Worm (Caenorhabditis elegans) whole organism, mixed stage, embryonic: Measurements from ENCODE around the gene sru-15.

Experiments
- M03D4.4 ChIP-seq: sonication (generic microtip); optimal IDR thresholded peaks from 2 replicates; lab custom pipeline; 2017; ENCODE audit warnings: mild to moderate bottlenecking, missing genetic modification characterization, missing compliant biosample characterization
- bed-3 ChIP-seq: fragments of 200-800 bp; sonication (Bioruptor generic); optimal IDR thresholded peaks from 3 replicates; lab custom pipeline; 2018; ENCODE audit warnings: mild to moderate bottlenecking, missing genetic modification characterization, moderate library complexity, missing compliant biosample characterization
- blmp-1 ChIP-seq: fragments of 150-350 bp; optimal IDR thresholded peaks from 2 replicates; lab custom pipeline; 2014; ENCODE audit warnings: missing biosample characterization, missing genetic modification characterization
- ceh-39 ChIP-seq: fragments of 150-350 bp; optimal IDR thresholded peaks from 2 replicates; lab custom pipeline; 2014; ENCODE audit warnings: missing biosample characterization, missing genetic modification characterization
- ceh-83 ChIP-seq: fragments of 200-800 bp; sonication (Bioruptor generic); optimal IDR thresholded peaks from 2 replicates; lab custom pipeline; 2018; ENCODE audit warnings: mild to moderate bottlenecking, missing genetic modification characterization, missing compliant biosample characterization
- ces-1 ChIP-seq: fragments of 150-350 bp; optimal IDR thresholded peaks from 2 replicates; lab custom pipeline; 2014; ENCODE audit warnings: missing biosample characterization, missing genetic modification reagents, missing genetic modification characterization
- drap-1 ChIP-seq: fragments of 200-800 bp; sonication (Bioruptor generic); optimal IDR thresholded peaks from 3 replicates; lab custom pipeline; 2018; ENCODE audit warnings: mild to moderate bottlenecking, missing genetic modification characterization, missing compliant biosample characterization
- elt-1 ChIP-seq: sonication (generic microtip); optimal IDR thresholded peaks from 2 replicates; lab custom pipeline; 2017; ENCODE audit warnings: missing genetic modification characterization, mild to moderate bottlenecking, missing compliant biosample characterization, antibody characterized with exemption, moderate library complexity, borderline replicate concordance; ENCODE audit not compliant: insufficient read depth
- elt-3 ChIP-seq: fragments of 150-350 bp; optimal IDR thresholded peaks from 2 replicates; lab custom pipeline; 2014; ENCODE audit warnings: missing biosample characterization, missing genetic modification characterization
- flh-1 ChIP-seq: fragments of 200-800 bp; sonication (Bioruptor generic); optimal IDR thresholded peaks from 2 replicates; lab custom pipeline; 2018; ENCODE audit warnings: mild to moderate bottlenecking, missing genetic modification characterization, moderate library complexity, missing compliant biosample characterization
- ham-2 ChIP-seq: fragments of 200-800 bp; sonication (Bioruptor generic); optimal IDR thresholded peaks from 2 replicates; lab custom pipeline; 2018; ENCODE audit warnings: mild to moderate bottlenecking, missing genetic modification characterization, missing compliant biosample characterization
- hlh-1 ChIP-seq: fragments of 150-350 bp; optimal IDR thresholded peaks from 2 replicates; lab custom pipeline; 2014; ENCODE audit warnings: missing biosample characterization, missing genetic modification reagents, missing genetic modification characterization
- lin-13 ChIP-seq: fragments of 150-350 bp; optimal IDR thresholded peaks from 2 replicates; lab custom pipeline; 2014; ENCODE audit warnings: missing biosample characterization, missing genetic modification characterization
- lin-32 ChIP-seq: fragments of 200-800 bp; sonication (Bioruptor generic); optimal IDR thresholded peaks from 2 replicates; lab custom pipeline; 2018; ENCODE audit warnings: mild to moderate bottlenecking, missing genetic modification characterization, missing compliant biosample characterization
- mab-5 ChIP-seq: fragments of 150-350 bp; optimal IDR thresholded peaks from 2 replicates; lab custom pipeline; 2014; ENCODE audit warnings: missing biosample characterization, missing genetic modification characterization
- mep-1 ChIP-seq: fragments of 150-350 bp; optimal IDR thresholded peaks from 2 replicates; lab custom pipeline; 2017; ENCODE audit warnings: missing biosample characterization, missing genetic modification reagents, missing genetic modification characterization, inconsistent platforms
- mls-2 ChIP-seq: sonication (generic microtip); optimal IDR thresholded peaks from 2 replicates; lab custom pipeline; 2016; ENCODE audit warnings: mild to moderate bottlenecking, missing genetic modification characterization, moderate library complexity, missing compliant biosample characterization
- nhr-12 ChIP-seq: fragments of 150-350 bp; optimal IDR thresholded peaks from 2 replicates; lab custom pipeline; 2014; ENCODE audit warnings: missing biosample characterization, missing genetic modification characterization
- nhr-2 ChIP-seq: fragments of 150-350 bp; optimal IDR thresholded peaks from 2 replicates; lab custom pipeline; 2014; ENCODE audit warnings: missing biosample characterization, missing genetic modification characterization
- nhr-237 ChIP-seq: fragments of 150-350 bp; optimal IDR thresholded peaks from 2 replicates; lab custom pipeline; 2014; ENCODE audit warnings: missing biosample characterization, missing genetic modification characterization
- nhr-28 ChIP-seq: fragments of 150-350 bp; optimal IDR thresholded peaks from 2 replicates; lab custom pipeline; 2014; ENCODE audit warnings: missing biosample characterization, missing genetic modification characterization
- nhr-76 ChIP-seq: sonication (generic microtip); optimal IDR thresholded peaks from 2 replicates; lab custom pipeline; 2017; ENCODE audit warnings: missing biosample characterization, missing genetic modification characterization
- sem-2 ChIP-seq: fragments of 200-800 bp; sonication (Bioruptor generic); optimal IDR thresholded peaks from 2 replicates; lab custom pipeline; 2018; ENCODE audit warnings: mild to moderate bottlenecking, missing genetic modification characterization, missing compliant biosample characterization
- sptf-1 ChIP-seq: sonication (generic microtip); optimal IDR thresholded peaks from 2 replicates; lab custom pipeline; 2017; ENCODE audit warnings: mild to moderate bottlenecking, missing genetic modification characterization, moderate library complexity, missing compliant biosample characterization
- tbx-8 ChIP-seq: fragments of 200-800 bp; sonication (Bioruptor generic); optimal IDR thresholded peaks from 2 replicates; lab custom pipeline; 2018; ENCODE audit warnings: mild to moderate bottlenecking, missing genetic modification characterization, moderate library complexity, missing compliant biosample characterization
- unc-120 ChIP-seq: sonication (generic microtip); optimal IDR thresholded peaks from 2 replicates; lab custom pipeline; 2017; ENCODE audit warnings: missing genetic modification characterization, missing compliant biosample characterization; ENCODE audit not compliant: poor library complexity, severe bottlenecking
- unc-39 ChIP-seq: fragments of 150-350 bp; optimal IDR thresholded peaks from 2 replicates; lab custom pipeline; 2014; ENCODE audit warnings: missing biosample characterization, missing genetic modification characterization
- ztf-11 ChIP-seq: fragments of 150-350 bp; optimal IDR thresholded peaks from 2 replicates; lab custom pipeline; 2014; ENCODE audit warnings: missing biosample characterization, missing genetic modification characterization

The sru-15 gene

DNA sequence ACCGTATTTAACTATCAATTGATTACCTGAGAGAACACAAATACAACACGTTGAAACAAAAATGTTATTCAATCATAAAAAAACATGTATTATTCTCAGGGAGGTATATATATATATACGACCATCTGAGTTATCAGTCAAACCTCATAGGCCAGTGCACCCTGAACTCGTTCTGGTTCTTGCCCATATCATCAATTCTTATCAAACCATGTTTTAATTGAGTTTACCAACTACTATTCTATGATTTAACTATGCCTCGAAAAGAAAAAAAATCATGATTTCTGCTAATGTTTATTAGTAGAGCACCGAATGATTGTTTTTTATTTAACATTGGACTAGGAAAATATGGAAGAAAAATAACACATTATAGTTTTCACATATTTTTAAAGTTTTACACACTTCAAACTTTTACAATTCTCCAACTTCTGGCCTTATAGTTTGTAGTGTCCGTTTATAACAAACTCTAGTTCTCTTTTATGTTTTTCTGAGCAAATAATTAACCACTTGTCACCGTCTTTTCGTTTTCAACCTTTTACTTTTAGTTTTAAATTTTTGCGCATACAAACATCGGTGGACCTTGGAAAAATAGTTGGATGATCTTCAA is 36.3 kb downstream of the sru-15 start:
- TF ChIP-seq nhr-12 (tag; lab: Kevin White, UChicago) (no peak), drap-1 (GFP tag; lab: Kevin White, UChicago) (no peak), lin-13 (tag; lab: Kevin White, UChicago) (no peak), flh-1 (no peak), nhr-2 (tag; lab: Kevin White, UChicago) (no peak), blmp-1 (tag; lab: Kevin White, UChicago) (no peak), elt-1 (tag; lab: Kevin White, UChicago) (no peak), nhr-28 (no peak), ceh-83 (GFP tag; lab: Kevin White, UChicago) (no peak), sem-2 (GFP tag; lab: Kevin White, UChicago) (no peak), sptf-1 (tag; lab: Kevin White, UChicago) (no peak), mls-2 (tag; lab: Kevin White, UChicago) (no peak), ces-1 (GFP tag; lab: Kevin White, UChicago) (no peak), ceh-39 (no peak), M03D4.4 (tag; lab: Kevin White, UChicago) (no peak), mep-1 (tag; lab: Kevin White, UChicago) (no peak), bed-3 (GFP tag; lab: Kevin White, UChicago) (no peak), tbx-8 (GFP tag; lab: Kevin White, UChicago) (no peak), ztf-11 (tag; lab: Kevin White, UChicago) (no peak), nhr-237 (tag; lab: Kevin White, UChicago) (no peak)

DNA sequence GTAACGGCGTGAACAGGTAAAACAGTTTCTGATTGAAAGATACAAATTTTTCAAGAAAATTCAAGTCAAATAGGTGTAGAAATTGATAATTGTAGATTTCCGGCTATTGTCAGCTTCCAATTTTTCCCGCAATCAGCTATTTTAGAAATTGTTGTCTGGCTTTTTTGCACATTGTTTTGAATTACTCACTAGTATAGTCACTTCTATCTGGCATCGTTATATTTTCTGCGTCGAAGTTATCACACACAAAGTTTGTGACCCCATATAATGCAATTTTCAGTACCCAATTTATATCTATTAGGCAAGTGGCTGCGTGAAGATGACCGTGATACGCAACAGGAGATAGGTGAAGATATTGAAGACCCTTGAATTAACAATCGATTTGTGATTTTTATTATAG is 39.2 kb downstream of the sru-15 start:
- TF ChIP-seq unc-39 (tag; lab: Kevin White, UChicago), result no peak
- no peak for TF ChIP-seq nhr-76 (tag; lab: Kevin White, UChicago)
- no peak for TF ChIP-seq nhr-2 (tag; lab: Kevin White, UChicago)
- no peak for TF ChIP-seq lin-13 (tag; lab: Kevin White, UChicago)
- TF ChIP-seq, all 35 proteins: peak for 0

DNA sequence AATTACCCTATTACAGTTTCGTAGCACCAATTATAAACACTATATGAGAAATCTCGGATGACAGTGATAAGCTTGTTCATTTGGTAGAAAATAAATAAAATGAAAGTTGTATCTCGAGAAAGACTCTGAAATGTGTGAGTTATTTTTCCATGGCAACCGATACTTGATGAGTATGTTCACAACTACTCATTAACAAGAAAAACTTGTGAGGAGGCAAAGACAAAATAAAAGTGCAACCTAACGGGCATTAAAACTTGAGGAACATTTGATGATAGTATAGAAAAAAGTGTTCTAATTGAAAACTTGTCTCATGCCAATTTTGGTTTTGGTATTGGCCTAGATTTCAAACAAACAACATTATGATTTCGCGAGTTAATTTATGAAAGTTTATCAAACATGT is 40.5 kb downstream of the sru-15 start, which contains the start of gene gcy-27:
Gene gcy-27, minus strand, starts transcription at position 101 of the 400 bp plus-strand sequence.
- no peak for TF ChIP-seq nhr-2 (tag; lab: Kevin White, UChicago)
- no peak for TF ChIP-seq lin-32 (GFP tag; lab: Kevin White, UChicago)
- TF ChIP-seq unc-120 (tag; lab: Kevin White, UChicago), result no peak
- TF ChIP-seq ham-2 (GFP tag; lab: Kevin White, UChicago), result no peak
- TF ChIP-seq, all 35 proteins: peak for 0

DNA sequence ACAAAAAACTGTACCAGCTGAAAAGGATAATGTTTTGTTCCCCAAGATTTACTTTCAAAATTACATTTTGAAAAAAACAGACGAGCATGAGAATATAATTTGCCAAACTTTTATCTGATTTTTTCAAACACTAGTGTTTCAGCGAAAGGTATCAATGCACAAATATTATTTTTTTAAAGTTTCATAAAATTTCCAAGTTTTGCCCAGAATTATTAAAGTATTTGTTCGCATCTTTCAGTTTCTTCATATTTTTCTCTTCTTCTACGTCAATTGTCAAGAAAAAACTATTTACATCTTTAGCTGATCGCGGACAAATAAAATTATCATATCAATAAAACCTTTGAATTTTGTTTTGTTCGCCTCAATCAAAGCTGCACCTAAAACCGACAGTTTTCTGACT is 41.0 kb downstream of the sru-15 start, which contains the start of gene C06A12.8:
Gene C06A12.8, plus strand, starts transcription at position 301 of the 400 bp plus-strand sequence.
- no peak for TF ChIP-seq nhr-28
- TF ChIP-seq drap-1 (GFP tag; lab: Kevin White, UChicago), result no peak
- TF ChIP-seq bed-3 (GFP tag; lab: Kevin White, UChicago), result no peak
- TF ChIP-seq unc-120 (tag; lab: Kevin White, UChicago), result no peak
- no peak for TF ChIP-seq hlh-1 (tag; lab: Kevin White, UChicago)
- TF ChIP-seq lin-13 (tag; lab: Kevin White, UChicago), result no peak
- no peak for TF ChIP-seq lin-32 (GFP tag; lab: Kevin White, UChicago)
- TF ChIP-seq ceh-39, result no peak
- no peak for TF ChIP-seq elt-3 (tag; lab: Kevin White, UChicago)
- TF ChIP-seq ceh-83 (GFP tag; lab: Kevin White, UChicago), result no peak
- TF ChIP-seq mls-2 (tag; lab: Kevin White, UChicago), result no peak
- TF ChIP-seq flh-1, result no peak
- TF ChIP-seq tbx-8 (GFP tag; lab: Kevin White, UChicago), result no peak
- no peak for TF ChIP-seq blmp-1 (tag; lab: Kevin White, UChicago)
- TF ChIP-seq mep-1 (tag; lab: Kevin White, UChicago), result no peak
- TF ChIP-seq nhr-237 (tag; lab: Kevin White, UChicago), result no peak
- no peak for TF ChIP-seq mab-5 (tag; lab: Kevin White, UChicago)
- TF ChIP-seq, all 35 proteins: peak for 0

DNA sequence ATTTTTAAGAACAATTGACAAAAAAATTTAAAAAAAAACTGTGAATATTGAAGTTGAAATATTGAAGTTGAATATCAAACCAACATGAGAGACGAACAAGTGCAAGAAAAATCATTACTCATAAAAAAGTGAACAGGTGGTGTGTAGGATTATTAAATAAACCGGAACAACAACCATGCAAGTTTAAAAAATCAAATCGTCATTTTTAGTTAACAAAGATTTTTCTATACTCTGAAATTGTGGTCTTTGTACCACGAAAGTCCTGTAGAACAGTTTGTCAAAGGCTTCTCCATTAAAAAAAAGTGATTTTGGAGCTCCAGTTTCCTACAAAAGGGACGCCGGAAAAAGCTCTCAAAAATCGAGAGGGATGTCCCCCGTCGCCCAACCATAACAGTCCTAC is 44.0 kb downstream of the sru-15 start, which contains the start of gene C06A12.19:
Gene C06A12.19, minus strand, starts transcription at position 101 of the 400 bp plus-strand sequence.
- TF ChIP-seq lin-13 (tag; lab: Kevin White, UChicago), result no peak
